Worm (Caenorhabditis elegans): ENCODE results near the gene C16A11.5.

DNA sequence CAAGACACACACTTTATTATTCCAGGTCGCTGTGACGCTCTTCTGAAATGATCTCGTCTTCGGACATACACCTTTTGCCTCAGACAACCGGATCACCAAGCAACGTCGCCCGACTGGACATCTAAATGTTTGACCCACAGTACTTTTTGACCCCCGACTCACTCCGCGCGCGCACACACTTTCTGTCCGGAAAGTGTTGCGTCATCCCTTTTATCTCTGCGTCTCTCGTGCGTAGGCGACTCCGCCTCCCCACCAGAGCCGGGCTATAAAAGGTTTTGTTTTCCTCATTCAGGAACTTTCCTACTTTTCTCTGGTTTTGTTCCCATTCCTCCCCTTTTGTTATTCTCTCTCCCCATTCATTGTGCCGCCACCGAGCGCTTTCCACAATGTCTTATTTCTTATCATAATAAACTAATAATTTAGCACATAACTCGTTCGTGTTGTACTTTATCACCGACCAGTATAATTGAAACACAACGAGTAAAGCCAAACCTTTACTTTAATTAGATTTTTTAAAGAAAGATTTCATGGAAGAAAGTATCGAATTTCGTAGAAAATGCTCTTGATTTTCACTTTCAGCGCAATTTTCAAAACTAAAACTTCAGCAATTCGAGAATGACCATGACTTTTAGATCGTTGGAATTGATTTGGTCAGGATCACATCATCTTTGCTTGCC lies 13.9 kb upstream of the C16A11.5 start, which contains the start of gene F31D5.6:
- no peak for TF ChIP-seq him-1 (tag; optimal IDR thresholded peaks at IDR 0.05)
- TF ChIP-seq dao-5 (tag; optimal IDR thresholded peaks at IDR 0.05) = no peak
- no peak for TF ChIP-seq W03F9.2 (tag; optimal IDR thresholded peaks at IDR 0.05)

Measured in whole organism, L4/young adult.